Worm (Caenorhabditis elegans) whole organism, L2 larva: Measurements from ENCODE around the gene F01D5.8.

Source experiments
- C34F6.9 ChIP-seq: fragments of 150-350 bp; optimal IDR thresholded peaks from 2 replicates; lab custom pipeline; 2014; ENCODE audit warnings: missing biosample characterization, missing genetic modification characterization
- F13H6.1 ChIP-seq: sonication (generic microtip); optimal IDR thresholded peaks from 2 replicates; lab custom pipeline; 2016; ENCODE audit warnings: missing genetic modification characterization, missing compliant biosample characterization
- R02D3.7 ChIP-seq: fragments of 150-350 bp; optimal IDR thresholded peaks from 2 replicates; lab custom pipeline; 2014; ENCODE audit warnings: missing biosample characterization, missing genetic modification characterization
- Y55F3AM.14 ChIP-seq: fragments of 200-800 bp; sonication (Bioruptor generic); optimal IDR thresholded peaks from 2 replicates; lab custom pipeline; 2018; ENCODE audit warnings: mild to moderate bottlenecking, missing genetic modification characterization, missing compliant biosample characterization
- ZK546.5 ChIP-seq: sonication (generic microtip); optimal IDR thresholded peaks from 2 replicates; lab custom pipeline; 2017; ENCODE audit warnings: missing biosample characterization, missing genetic modification characterization
- alr-1 ChIP-seq: fragments of 150-350 bp; optimal IDR thresholded peaks from 2 replicates; lab custom pipeline; 2014; ENCODE audit warnings: missing biosample characterization, missing genetic modification characterization
- aly-2 ChIP-seq: fragments of 150-350 bp; optimal IDR thresholded peaks from 2 replicates; lab custom pipeline; 2014; ENCODE audit warnings: missing biosample characterization, missing genetic modification characterization
- ama-1 ChIP-seq: fragments of 150-350 bp; optimal IDR thresholded peaks from 2 replicates; lab custom pipeline; 2018; ENCODE audit warnings: inconsistent platforms
- blmp-1 ChIP-seq: sonication (generic microtip); optimal IDR thresholded peaks from 2 replicates; lab custom pipeline; 2017; ENCODE audit warnings: missing genetic modification characterization, mild to moderate bottlenecking, missing compliant biosample characterization, antibody characterized with exemption, moderate library complexity; ENCODE audit not compliant: insufficient read depth
- ceh-16 ChIP-seq: fragments of 150-350 bp; optimal IDR thresholded peaks from 2 replicates; lab custom pipeline; 2014; ENCODE audit warnings: missing biosample characterization, missing genetic modification characterization
- ceh-82 ChIP-seq: fragments of 150-350 bp; optimal IDR thresholded peaks from 2 replicates; lab custom pipeline; 2014; ENCODE audit warnings: missing biosample characterization, missing genetic modification characterization
- crh-2 ChIP-seq: sonication (generic microtip); optimal IDR thresholded peaks from 2 replicates; lab custom pipeline; 2017; ENCODE audit warnings: missing biosample characterization, missing genetic modification characterization
- dmd-4 ChIP-seq: sonication (generic microtip); optimal IDR thresholded peaks from 2 replicates; lab custom pipeline; 2017; ENCODE audit warnings: missing biosample characterization, missing genetic modification characterization
- egl-27 ChIP-seq: sonication (generic microtip); optimal IDR thresholded peaks from 3 replicates; lab custom pipeline; 2017; ENCODE audit warnings: missing biosample characterization, missing genetic modification reagents, missing genetic modification characterization
- elt-1 ChIP-seq: fragments of 150-350 bp; optimal IDR thresholded peaks from 2 replicates; lab custom pipeline; 2014; ENCODE audit warnings: missing biosample characterization, missing genetic modification characterization
- elt-3 ChIP-seq: sonication (generic microtip); optimal IDR thresholded peaks from 2 replicates; lab custom pipeline; 2017; ENCODE audit warnings: missing biosample characterization, missing genetic modification characterization
- fos-1 ChIP-seq: fragments of 150-350 bp; optimal IDR thresholded peaks from 2 replicates; lab custom pipeline; 2014; ENCODE audit warnings: missing biosample characterization, missing genetic modification characterization
- gmeb-1 ChIP-seq: fragments of 150-350 bp; optimal IDR thresholded peaks from 2 replicates; lab custom pipeline; 2014; ENCODE audit warnings: missing biosample characterization, missing genetic modification characterization
- lin-11 ChIP-seq: fragments of 150-350 bp; sonication (generic microtip); optimal IDR thresholded peaks from 2 replicates; lab custom pipeline; 2014; ENCODE audit warnings: missing biosample characterization, missing genetic modification characterization, inconsistent platforms, mixed read lengths
- lin-13 ChIP-seq: fragments of 150-350 bp; optimal IDR thresholded peaks from 2 replicates; lab custom pipeline; 2014; ENCODE audit warnings: missing biosample characterization, missing genetic modification reagents, missing genetic modification characterization
- lin-39 ChIP-seq: fragments of 150-350 bp; optimal IDR thresholded peaks from 2 replicates; lab custom pipeline; 2014; ENCODE audit warnings: missing biosample characterization, missing genetic modification reagents, missing genetic modification characterization
- lsy-2 ChIP-seq, 2 experiments: fragments of 150-350 bp in 1 of 2; sonication (generic microtip) in 1 of 2; optimal IDR thresholded peaks; 2 replicates each; lab custom pipeline; 2014 to 2017; ENCODE audit warnings: missing biosample characterization in 2 of 2, missing genetic modification characterization in 2 of 2
- mab-5 ChIP-seq: fragments of 150-350 bp; optimal IDR thresholded peaks from 2 replicates; lab custom pipeline; 2014; ENCODE audit warnings: missing biosample characterization, missing genetic modification characterization
- mbf-1 ChIP-seq: sonication (generic microtip); optimal IDR thresholded peaks from 2 replicates; lab custom pipeline; 2017; ENCODE audit warnings: missing biosample characterization, missing genetic modification characterization
- mdl-1 ChIP-seq, 2 experiments: fragments of 150-350 bp in 1 of 2; sonication (generic microtip) in 1 of 2; optimal IDR thresholded peaks; 2 replicates each; lab custom pipeline; 2017; ENCODE audit warnings: missing biosample characterization in 2 of 2, missing genetic modification characterization in 2 of 2
- nhr-10 ChIP-seq: sonication (generic microtip); optimal IDR thresholded peaks from 2 replicates; lab custom pipeline; 2017; ENCODE audit warnings: missing biosample characterization, missing genetic modification characterization
- nhr-11 ChIP-seq: fragments of 150-350 bp; optimal IDR thresholded peaks from 2 replicates; lab custom pipeline; 2014; ENCODE audit warnings: missing biosample characterization, missing genetic modification characterization
- nhr-12 ChIP-seq: fragments of 150-350 bp; optimal IDR thresholded peaks from 2 replicates; lab custom pipeline; 2014; ENCODE audit warnings: missing biosample characterization, missing genetic modification characterization
- nhr-129 ChIP-seq: fragments of 150-350 bp; optimal IDR thresholded peaks from 2 replicates; lab custom pipeline; 2014; ENCODE audit warnings: missing biosample characterization, missing genetic modification characterization
- nhr-21 ChIP-seq: fragments of 150-350 bp; optimal IDR thresholded peaks from 2 replicates; lab custom pipeline; 2014; ENCODE audit warnings: missing biosample characterization, missing genetic modification characterization
- nhr-237 ChIP-seq: fragments of 150-350 bp; optimal IDR thresholded peaks from 2 replicates; lab custom pipeline; 2014; ENCODE audit warnings: missing biosample characterization, missing genetic modification characterization
- nhr-25 ChIP-seq: fragments of 150-350 bp; sonication (generic microtip); optimal IDR thresholded peaks from 3 replicates; lab custom pipeline; 2014; ENCODE audit warnings: missing biosample characterization, missing genetic modification characterization
- nhr-6 ChIP-seq: fragments of 150-350 bp; optimal IDR thresholded peaks from 2 replicates; lab custom pipeline; 2014; ENCODE audit warnings: missing biosample characterization, missing genetic modification characterization
- nhr-77 ChIP-seq: fragments of 150-350 bp; optimal IDR thresholded peaks from 2 replicates; lab custom pipeline; 2014; ENCODE audit warnings: missing biosample characterization, missing genetic modification characterization
- peb-1 ChIP-seq: fragments of 150-350 bp; optimal IDR thresholded peaks from 2 replicates; lab custom pipeline; 2014; ENCODE audit warnings: missing biosample characterization, missing genetic modification characterization
- sem-4 ChIP-seq: fragments of 150-350 bp; optimal IDR thresholded peaks from 2 replicates; lab custom pipeline; 2014; ENCODE audit warnings: missing biosample characterization, missing genetic modification reagents, missing genetic modification characterization
- sma-3 ChIP-seq: sonication (generic microtip); optimal IDR thresholded peaks from 2 replicates; lab custom pipeline; 2016; ENCODE audit warnings: missing genetic modification reagents, missing genetic modification characterization, missing compliant biosample characterization
- sma-9 ChIP-seq, 2 experiments: fragments of 150-350 bp in 1 of 2; sonication (generic microtip) in 1 of 2; optimal IDR thresholded peaks; 2 replicates each; lab custom pipeline; 2014 to 2016; ENCODE audit warnings: missing genetic modification characterization in 2 of 2, mild to moderate bottlenecking in 1 of 2, missing biosample characterization in 1 of 2, missing compliant biosample characterization in 1 of 2, missing genetic modification reagents in 1 of 2, moderate library complexity in 1 of 2
- snpc-4 ChIP-seq: fragments of 150-350 bp; optimal IDR thresholded peaks from 2 replicates; lab custom pipeline; 2014; ENCODE audit warnings: missing biosample characterization, missing genetic modification characterization
- unc-39 ChIP-seq: fragments of 150-350 bp; optimal IDR thresholded peaks from 2 replicates; lab custom pipeline; 2014; ENCODE audit warnings: missing biosample characterization, missing genetic modification characterization
- unc-55 ChIP-seq: fragments of 150-350 bp; sonication (generic microtip); optimal IDR thresholded peaks from 3 replicates; lab custom pipeline; 2014; ENCODE audit warnings: missing biosample characterization, missing genetic modification reagents, missing genetic modification characterization
- unc-62 ChIP-seq: fragments of 150-350 bp; optimal IDR thresholded peaks from 2 replicates; lab custom pipeline; 2014; ENCODE audit warnings: missing biosample characterization, missing genetic modification reagents, missing genetic modification characterization
- zag-1 ChIP-seq: fragments of 150-350 bp; optimal IDR thresholded peaks from 2 replicates; lab custom pipeline; 2014; ENCODE audit warnings: missing biosample characterization, missing genetic modification characterization
- ztf-1 ChIP-seq: fragments of 200-800 bp; sonication (Bioruptor generic); conservative IDR thresholded peaks from 2 replicates; pipeline ENCODE4 v1.3.6; 2022; ENCODE audit warnings: missing genetic modification characterization, missing compliant biosample characterization
- ztf-11 ChIP-seq: sonication (generic microtip); optimal IDR thresholded peaks from 2 replicates; lab custom pipeline; 2017; ENCODE audit warnings: missing biosample characterization, missing genetic modification characterization
- ztf-4 ChIP-seq: fragments of 150-350 bp; optimal IDR thresholded peaks from 2 replicates; lab custom pipeline; 2014; ENCODE audit warnings: missing biosample characterization, missing genetic modification characterization

Gene F01D5.8

ce11 chrII:14045235-14045634 lies 34.7 kb downstream of the F01D5.8 start:
- TF ChIP-seq sma-9 (GFP tag; optimal IDR thresholded peaks at IDR 0.05; lab: Kevin White, UChicago), result peak; percentile 9
- TF ChIP-seq sma-9 (tag; optimal IDR thresholded peaks at IDR 0.05; lab: Kevin White, UChicago), result no peak
- TF ChIP-seq ztf-1 (GFP tag; lab: Robert Waterston, UW), result no peak
- TF ChIP-seq nhr-129 (tag; lab: Kevin White, UChicago), result no peak

- TF ChIP-seq unc-39 (tag; lab: Kevin White, UChicago) (no peak), elt-1 (no peak), peb-1 (tag; lab: Kevin White, UChicago) (no peak), nhr-129 (tag; lab: Kevin White, UChicago) (no peak), ZK546.5 (tag; lab: Kevin White, UChicago) (no peak), C34F6.9 (tag; lab: Kevin White, UChicago) (no peak), lsy-2 (tag; optimal IDR thresholded peaks at IDR 0.05; lab: Kevin White, UChicago) (no peak), nhr-12 (no peak)
Measured at ce11 chrII:14045934-14046470, 35.5 kb downstream of the F01D5.8 start.

- TF ChIP-seq lin-13 (GFP tag; lab: Kevin White, UChicago) (no peak), nhr-12 (no peak), ztf-4 (tag; lab: Kevin White, UChicago) (no peak), elt-3 (tag; lab: Kevin White, UChicago) (no peak)
Measured at ce11 chrII:14046491-14046890, 36.0 kb downstream of the F01D5.8 start.

- peak; percentile 4 for TF ChIP-seq lin-13 (GFP tag; lab: Kevin White, UChicago)
- no peak for TF ChIP-seq R02D3.7 (tag; lab: Kevin White, UChicago)
- no peak for TF ChIP-seq unc-55 (GFP tag; lab: Kevin White, UChicago)
- TF ChIP-seq mbf-1 (tag; lab: Kevin White, UChicago), result no peak
- peak; percentile 54 for TF ChIP-seq egl-27 (tag; lab: Kevin White, UChicago)
- no peak for TF ChIP-seq ceh-82
- TF ChIP-seq F13H6.1, result peak; percentile 60
- TF ChIP-seq elt-1, result no peak
- TF ChIP-seq Y55F3AM.14 (GFP tag; lab: Kevin White, UChicago), result peak; percentile 30
- TF ChIP-seq blmp-1 (tag; lab: Kevin White, UChicago), result peak; percentile 15
- no peak for TF ChIP-seq dmd-4 (tag; lab: Kevin White, UChicago)
- no peak for TF ChIP-seq zag-1
- TF ChIP-seq sem-4 (tag; lab: Kevin White, UChicago), result peak; percentile 32
- peak; percentile 67 for TF ChIP-seq nhr-25
- TF ChIP-seq C34F6.9 (tag; lab: Kevin White, UChicago), result peak; percentile 48
- TF ChIP-seq nhr-21 (tag; lab: Kevin White, UChicago), result peak; percentile 70
- no peak for TF ChIP-seq ztf-11 (tag; lab: Kevin White, UChicago)
- TF ChIP-seq crh-2 (tag; lab: Kevin White, UChicago), result peak; percentile 62
- no peak for TF ChIP-seq nhr-11 (tag; lab: Kevin White, UChicago)
- no peak for TF ChIP-seq gmeb-1
- TF ChIP-seq sma-3 (GFP tag; lab: Kevin White, UChicago), result peak; percentile 67
- TF ChIP-seq aly-2 (tag; lab: Kevin White, UChicago), result no peak
- no peak for TF ChIP-seq alr-1 (tag; lab: Kevin White, UChicago)
- TF ChIP-seq nhr-77, result no peak
- no peak for TF ChIP-seq unc-62 (GFP tag; lab: Kevin White, UChicago)
- TF ChIP-seq ceh-16 (tag; lab: Kevin White, UChicago), result no peak
- no peak for TF ChIP-seq elt-3 (tag; lab: Kevin White, UChicago)
- TF ChIP-seq lsy-2 (tag; optimal IDR thresholded peaks at IDR 0.05; lab: Kevin White, UChicago), result peak in 1 of 2 experiments; percentile 42
- TF ChIP-seq fos-1 (tag; lab: Kevin White, UChicago), result peak; percentile 83
- no peak for TF ChIP-seq mab-5 (tag; lab: Kevin White, UChicago)
- TF ChIP-seq nhr-129 (tag; lab: Kevin White, UChicago), result peak; percentile 65
- no peak for TF ChIP-seq ztf-1 (GFP tag; lab: Robert Waterston, UW)
- peak; percentile 20 to 53 for TF ChIP-seq mdl-1 (tag; optimal IDR thresholded peaks at IDR 0.05; lab: Kevin White, UChicago)
- no peak for TF ChIP-seq nhr-6 (tag; lab: Kevin White, UChicago)
- TF ChIP-seq nhr-12, result no peak
- no peak for TF ChIP-seq nhr-237 (tag; lab: Kevin White, UChicago)
- TF ChIP-seq nhr-10 (tag; lab: Kevin White, UChicago), result no peak
- TF ChIP-seq unc-39 (tag; lab: Kevin White, UChicago), result no peak
- no peak for TF ChIP-seq peb-1 (tag; lab: Kevin White, UChicago)
- no peak for TF ChIP-seq lin-39 (tag; lab: Kevin White, UChicago)
- peak; percentile 6 for TF ChIP-seq snpc-4 (tag; lab: Kevin White, UChicago)
- no peak for TF ChIP-seq ama-1 (lab: Kevin White, UChicago)
- TF ChIP-seq sma-9 (GFP tag; optimal IDR thresholded peaks at IDR 0.05; lab: Kevin White, UChicago), result peak; percentile 93
- no peak for TF ChIP-seq sma-9 (tag; optimal IDR thresholded peaks at IDR 0.05; lab: Kevin White, UChicago)
- TF ChIP-seq ZK546.5 (tag; lab: Kevin White, UChicago), result no peak
- no peak for TF ChIP-seq lin-11
Measured at ce11 chrII:14049097-14049496, 38.6 kb downstream of the F01D5.8 start.
